Fruit fly (Drosophila melanogaster) whole organism, embryonic: Measurements from ENCODE around the gene CG15803.

Experiments used
- C15 ChIP-seq: fragments of 200-800 bp; sonication (Bioruptor generic); IDR thresholded peaks from 3 replicates; pipeline ENCODE4 v1.3.6; 2022; ENCODE audit warnings: missing biosample characterization, missing genetic modification characterization
- CG12104 ChIP-seq: fragments of 200-800 bp; sonication (Bioruptor generic); optimal IDR thresholded peaks from 3 replicates; lab custom pipeline; 2016; ENCODE audit warnings: missing biosample characterization, missing genetic modification characterization
- CG12299 ChIP-seq: fragments of 200-800 bp; sonication (Bioruptor generic); optimal IDR thresholded peaks from 2 replicates; lab custom pipeline; 2018; ENCODE audit warnings: missing biosample characterization, mild to moderate bottlenecking, missing genetic modification characterization
- CG12744 ChIP-seq: fragments of 200-800 bp; sonication (Bioruptor generic); optimal IDR thresholded peaks from 2 replicates; lab custom pipeline; 2016; ENCODE audit warnings: missing biosample characterization, missing genetic modification characterization
- CG12769 ChIP-seq: fragments of 200-800 bp; sonication (Bioruptor generic); optimal IDR thresholded peaks from 2 replicates; lab custom pipeline; 2019; ENCODE audit warnings: missing biosample characterization, mild to moderate bottlenecking, missing genetic modification characterization, moderate library complexity
- CG13123 ChIP-seq: fragments of 200-800 bp; sonication (Bioruptor generic); optimal IDR thresholded peaks from 2 replicates; lab custom pipeline; 2016; ENCODE audit warnings: missing biosample characterization, missing genetic modification characterization
- CG13296 ChIP-seq: fragments of 200-800 bp; sonication (Bioruptor generic); optimal IDR thresholded peaks from 3 replicates; lab custom pipeline; 2018; ENCODE audit warnings: missing biosample characterization, mild to moderate bottlenecking, missing genetic modification characterization
- CG16815 ChIP-seq: fragments of 200-800 bp; sonication (Bioruptor generic); optimal IDR thresholded peaks from 3 replicates; lab custom pipeline; 2017; ENCODE audit warnings: missing biosample characterization, mild to moderate bottlenecking, missing genetic modification characterization
- CG17328 ChIP-seq: fragments of 200-800 bp; sonication (Bioruptor generic); IDR thresholded peaks from 2 replicates; pipeline ENCODE4 v1.3.6; 2022; ENCODE audit warnings: missing biosample characterization, missing genetic modification characterization
- CG18476 ChIP-seq: fragments of 200-800 bp; sonication (Bioruptor generic); optimal IDR thresholded peaks from 2 replicates; lab custom pipeline; 2016; ENCODE audit warnings: missing biosample characterization, mild to moderate bottlenecking, missing genetic modification characterization
- CG30403 ChIP-seq: fragments of 200-800 bp; sonication (Bioruptor generic); optimal IDR thresholded peaks from 3 replicates; lab custom pipeline; 2016; ENCODE audit warnings: missing biosample characterization, missing genetic modification characterization
- CG3847 ChIP-seq: fragments of 200-800 bp; sonication (Bioruptor generic); IDR thresholded peaks from 2 replicates; pipeline ENCODE4 v1.3.6; 2022; ENCODE audit warnings: missing biosample characterization, missing genetic modification characterization
- CG4328 ChIP-seq: fragments of 200-800 bp; sonication (Bioruptor generic); optimal IDR thresholded peaks from 3 replicates; lab custom pipeline; 2017; ENCODE audit warnings: missing biosample characterization, missing genetic modification reagents, missing genetic modification characterization
- CG4730 ChIP-seq: fragments of 200-800 bp; sonication (Bioruptor generic); IDR thresholded peaks from 2 replicates; pipeline ENCODE4 v1.3.6; 2022; ENCODE audit warnings: missing biosample characterization, missing genetic modification characterization
- CG5245 ChIP-seq: fragments of 200-800 bp; sonication (Bioruptor generic); optimal IDR thresholded peaks from 3 replicates; lab custom pipeline; 2016; ENCODE audit warnings: missing biosample characterization, missing genetic modification characterization
- CG6765 ChIP-seq: fragments of 200-800 bp; sonication (Bioruptor generic); optimal IDR thresholded peaks from 3 replicates; lab custom pipeline; 2017; ENCODE audit warnings: missing biosample characterization, mild to moderate bottlenecking, missing genetic modification characterization
- CG7271 ChIP-seq: fragments of 200-800 bp; sonication (Bioruptor generic); optimal IDR thresholded peaks from 2 replicates; lab custom pipeline; 2018; ENCODE audit warnings: missing biosample characterization, mild to moderate bottlenecking, missing genetic modification characterization, moderate library complexity
- CG7372 ChIP-seq: fragments of 200-800 bp; sonication (Bioruptor generic); IDR thresholded peaks from 2 replicates; pipeline ENCODE4 v1.3.6; 2022; ENCODE audit warnings: missing biosample characterization, missing genetic modification characterization
- CG8281 ChIP-seq: fragments of 200-800 bp; sonication (Bioruptor generic); optimal IDR thresholded peaks from 2 replicates; lab custom pipeline; 2018; ENCODE audit warnings: missing biosample characterization, mild to moderate bottlenecking, missing genetic modification characterization, moderate library complexity
- CG9437 ChIP-seq: fragments of 200-800 bp; sonication (Bioruptor generic); optimal IDR thresholded peaks from 2 replicates; lab custom pipeline; 2018; ENCODE audit warnings: missing biosample characterization, mild to moderate bottlenecking, missing genetic modification characterization
- CrebB ChIP-seq: fragments of 200-800 bp; sonication (Bioruptor generic); optimal IDR thresholded peaks from 3 replicates; lab custom pipeline; 2018; ENCODE audit warnings: missing biosample characterization, mild to moderate bottlenecking, missing genetic modification characterization
- Dref ChIP-seq: fragments of 200-800 bp; sonication (Bioruptor generic); IDR thresholded peaks from 2 replicates; pipeline ENCODE4 v1.3.6; 2022; ENCODE audit warnings: missing biosample characterization, missing genetic modification characterization
- Gsc ChIP-seq: fragments of 200-800 bp; sonication (Bioruptor generic); IDR thresholded peaks from 2 replicates; pipeline ENCODE4 v1.3.6; 2022; ENCODE audit warnings: missing biosample characterization, missing genetic modification characterization
- HLH4C ChIP-seq: fragments of 200-800 bp; sonication (Bioruptor generic); IDR thresholded peaks from 3 replicates; pipeline ENCODE4 v1.3.6; 2022; ENCODE audit warnings: missing biosample characterization, missing genetic modification characterization; ENCODE audit not compliant: partially characterized antibody
- Hey ChIP-seq: fragments of 200-800 bp; sonication (Bioruptor generic); optimal IDR thresholded peaks from 3 replicates; lab custom pipeline; 2018; ENCODE audit warnings: missing biosample characterization, mild to moderate bottlenecking, missing genetic modification characterization
- NC2α ChIP-seq: fragments of 200-800 bp; sonication (Bioruptor generic); optimal IDR thresholded peaks from 2 replicates; lab custom pipeline; 2016; ENCODE audit warnings: missing biosample characterization, missing genetic modification characterization
- Nf-YA ChIP-seq: fragments of 200-800 bp; sonication (Bioruptor generic); IDR thresholded peaks from 2 replicates; pipeline ENCODE4 v1.3.6; 2022; ENCODE audit warnings: missing biosample characterization, missing genetic modification characterization
- Pdp1 ChIP-seq, 2 experiments: fragments of 200-800 bp; sonication (Bioruptor generic); optimal IDR thresholded peaks; 3 replicates each; lab custom pipeline; 2016; ENCODE audit warnings: missing biosample characterization in 2 of 2, missing genetic modification characterization in 2 of 2, mild to moderate bottlenecking in 1 of 2, moderate library complexity in 1 of 2
- Rfx ChIP-seq: fragments of 200-800 bp; sonication (Bioruptor generic); IDR thresholded peaks from 2 replicates; pipeline ENCODE4 v1.3.6; 2022; ENCODE audit warnings: missing biosample characterization, missing genetic modification characterization
- Spps ChIP-seq: fragments of 200-800 bp; sonication (Bioruptor generic); optimal IDR thresholded peaks from 2 replicates; lab custom pipeline; 2018; ENCODE audit warnings: missing biosample characterization, mild to moderate bottlenecking, missing genetic modification characterization
- ac ChIP-seq: fragments of 200-800 bp; sonication (Bioruptor generic); optimal IDR thresholded peaks from 3 replicates; lab custom pipeline; 2017; ENCODE audit warnings: missing biosample characterization, mild to moderate bottlenecking, missing genetic modification characterization
- bigmax ChIP-seq: fragments of 200-800 bp; sonication (Bioruptor generic); optimal IDR thresholded peaks from 2 replicates; lab custom pipeline; 2018; ENCODE audit warnings: missing biosample characterization, mild to moderate bottlenecking, missing genetic modification characterization
- bowl ChIP-seq: fragments of 200-800 bp; sonication (Bioruptor generic); IDR thresholded peaks from 2 replicates; pipeline ENCODE4 v1.3.6; 2022; ENCODE audit warnings: missing biosample characterization, missing genetic modification characterization
- br ChIP-seq: fragments of >200 bp; optimal IDR thresholded peaks from 2 replicates; lab custom pipeline; 2017
- btn ChIP-seq: fragments of 200-800 bp; sonication (Bioruptor generic); optimal IDR thresholded peaks from 2 replicates; lab custom pipeline; 2016; ENCODE audit warnings: missing biosample characterization, missing genetic modification characterization
- chm ChIP-seq: fragments of 200-800 bp; sonication (Bioruptor generic); IDR thresholded peaks from 2 replicates; pipeline ENCODE4 v1.3.6; 2022; ENCODE audit warnings: missing biosample characterization, missing genetic modification characterization
- corto ChIP-seq: fragments of 200-800 bp; sonication (Bioruptor generic); optimal IDR thresholded peaks from 2 replicates; lab custom pipeline; 2016; ENCODE audit warnings: missing biosample characterization, mild to moderate bottlenecking, missing genetic modification characterization, moderate library complexity
- ewg ChIP-seq: fragments of 200-800 bp; sonication (Bioruptor generic); optimal IDR thresholded peaks from 3 replicates; lab custom pipeline; 2017; ENCODE audit warnings: mild to moderate bottlenecking, missing biosample characterization, missing genetic modification reagents, missing genetic modification characterization
- eyg ChIP-seq: fragments of 200-800 bp; sonication (Bioruptor generic); optimal IDR thresholded peaks from 3 replicates; lab custom pipeline; 2016; ENCODE audit warnings: missing biosample characterization, missing genetic modification characterization
- ftz-f1 ChIP-seq: fragments of 200-800 bp; sonication (Bioruptor generic); optimal IDR thresholded peaks from 2 replicates; lab custom pipeline; 2016; ENCODE audit warnings: missing biosample characterization, missing genetic modification characterization
- ham ChIP-seq: fragments of 200-800 bp; sonication (Bioruptor generic); IDR thresholded peaks from 2 replicates; pipeline ENCODE4 v1.3.6; 2022; ENCODE audit warnings: missing biosample characterization, missing genetic modification characterization
- insv ChIP-seq, 2 experiments: fragments of 200-800 bp; sonication (Bioruptor generic); optimal IDR thresholded peaks; 3 replicates each; lab custom pipeline; 2016 to 2018; ENCODE audit warnings: missing biosample characterization in 2 of 2, missing genetic modification characterization in 2 of 2
- jumu ChIP-seq: fragments of 200-800 bp; sonication (Bioruptor generic); optimal IDR thresholded peaks from 3 replicates; lab custom pipeline; 2016; ENCODE audit warnings: missing biosample characterization, missing genetic modification characterization
- mam ChIP-seq: fragments of 200-800 bp; sonication (Bioruptor generic); optimal IDR thresholded peaks from 3 replicates; lab custom pipeline; 2016; ENCODE audit warnings: missing biosample characterization, missing genetic modification characterization
- nerfin-2 ChIP-seq: fragments of 200-800 bp; sonication (Bioruptor generic); IDR thresholded peaks from 2 replicates; pipeline ENCODE4 v1.3.6; 2022; ENCODE audit warnings: missing biosample characterization, missing genetic modification characterization; ENCODE audit not compliant: partially characterized antibody
- pho ChIP-seq: fragments of 200-800 bp; sonication (Bioruptor generic); optimal IDR thresholded peaks from 2 replicates; lab custom pipeline; 2016; ENCODE audit warnings: missing biosample characterization, missing genetic modification characterization
- pita ChIP-seq: fragments of 200-800 bp; sonication (Bioruptor generic); optimal IDR thresholded peaks from 2 replicates; lab custom pipeline; 2017; ENCODE audit warnings: missing biosample characterization, mild to moderate bottlenecking, missing genetic modification characterization
- sisA ChIP-seq: fragments of 200-800 bp; sonication (Bioruptor generic); IDR thresholded peaks from 2 replicates; pipeline ENCODE4 v1.3.6; 2022; ENCODE audit warnings: missing biosample characterization, missing genetic modification characterization
- tin ChIP-seq: fragments of 200-800 bp; sonication (Bioruptor generic); optimal IDR thresholded peaks from 3 replicates; lab custom pipeline; 2016; ENCODE audit warnings: missing biosample characterization, missing genetic modification characterization

Gene CG15803

DNA sequence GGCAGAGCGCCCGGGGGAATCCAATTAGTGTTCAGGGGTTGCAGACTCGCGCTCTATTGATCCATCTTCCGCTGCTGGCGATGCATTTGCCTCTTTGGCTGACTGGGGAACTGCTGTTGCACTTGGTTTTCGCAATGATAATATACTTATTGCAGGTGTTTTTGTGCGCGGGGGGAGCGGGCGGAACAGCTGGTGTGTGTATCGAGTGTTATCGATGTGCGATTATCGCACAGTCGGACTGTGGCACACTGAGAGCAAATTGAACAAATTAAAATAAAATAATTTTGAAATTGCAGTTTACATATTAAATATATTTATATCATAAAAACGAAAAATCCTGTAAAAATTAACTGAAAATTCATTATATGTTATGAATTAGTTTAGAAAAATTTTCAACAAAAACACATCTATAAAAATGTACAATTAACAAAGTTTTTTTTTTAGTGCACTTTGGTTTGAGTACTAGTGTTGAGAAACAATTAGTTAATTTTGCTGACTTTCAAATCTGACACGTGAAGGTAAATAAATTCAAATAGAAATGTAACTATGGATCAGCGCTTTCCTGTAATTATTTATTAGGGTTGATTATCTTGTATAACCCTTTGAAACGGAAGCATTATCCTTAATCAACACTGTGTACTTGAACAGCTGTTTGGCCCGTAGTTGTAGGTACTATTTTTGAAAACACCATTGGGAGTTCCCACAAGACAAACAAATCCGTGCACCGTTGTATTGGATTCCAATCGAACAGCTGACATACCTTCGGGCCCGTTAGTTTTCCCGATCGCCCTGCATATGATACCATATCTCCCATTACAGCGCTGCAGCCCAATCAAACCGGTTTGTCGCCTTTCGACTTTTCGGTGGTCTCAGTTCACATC, 42.3 kb upstream of the CG15803 start, which contains the start of the genes Wdr37 and koko (continued):
- peak; percentile 61 for TF ChIP-seq CG12744 (GFP tag; lab: Kevin White, UChicago)
- peak; percentile 90 for TF ChIP-seq CG13296 (GFP tag; lab: Kevin White, UChicago)
- peak; percentile 93 for TF ChIP-seq CG18476 (GFP tag; lab: Kevin White, UChicago)
- TF ChIP-seq bigmax, result no peak
- peak; percentile 86 for TF ChIP-seq CG8281 (tag; lab: Kevin White, UChicago)
- peak; percentile 96 for TF ChIP-seq tin (GFP tag; lab: Kevin White, UChicago)
- peak; percentile 91 for TF ChIP-seq bowl (GFP tag; lab: Robert Waterston, UW)
- TF ChIP-seq CG12299 (tag; lab: Kevin White, UChicago), result peak; percentile 94
- TF ChIP-seq HLH4C (GFP tag; lab: Robert Waterston, UW), result peak; percentile 64; the same call in 2 of the 3 replicates
- TF ChIP-seq CG12769 (tag; lab: Kevin White, UChicago), result peak; percentile 54
- TF ChIP-seq CG7372 (GFP tag; lab: Robert Waterston, UW), result peak; percentile 98
- peak; percentile 93 for TF ChIP-seq CG12104
- peak; percentile 88 for TF ChIP-seq ewg (GFP tag; lab: Kevin White, UChicago)
- TF ChIP-seq CG3847 (GFP tag; lab: Robert Waterston, UW), result peak; percentile 98
- TF ChIP-seq CG17328 (GFP tag; lab: Robert Waterston, UW), result peak; percentile 97
- peak; percentile 82 for TF ChIP-seq CG5245 (GFP tag; lab: Kevin White, UChicago)
- TF ChIP-seq Pdp1 (GFP tag; optimal IDR thresholded peaks at IDR 0.05; lab: Kevin White, UChicago), result peak; percentile 64 to 76
- peak; percentile 92 for TF ChIP-seq chm (GFP tag; lab: Robert Waterston, UW)
- TF ChIP-seq Spps (tag; lab: Kevin White, UChicago), result peak; percentile 96
- TF ChIP-seq Hey (tag; lab: Kevin White, UChicago), result peak; percentile 22
- TF ChIP-seq CG4328 (GFP tag; lab: Kevin White, UChicago), result peak; percentile 90
- TF ChIP-seq CG6765 (GFP tag; lab: Kevin White, UChicago), result peak; percentile 92
- peak; percentile 52 for TF ChIP-seq NC2α (GFP tag; lab: Kevin White, UChicago)
- TF ChIP-seq sisA (GFP tag; lab: Robert Waterston, UW), result peak; percentile 98
- peak; percentile 58 for TF ChIP-seq eyg (GFP tag; lab: Kevin White, UChicago)
- no peak for TF ChIP-seq br (lab: Kevin White, UChicago)
- TF ChIP-seq jumu (GFP tag; lab: Kevin White, UChicago), result peak; percentile 55
- TF ChIP-seq Dref (GFP tag; lab: Robert Waterston, UW), result peak; percentile 87
- TF ChIP-seq mam (GFP tag; lab: Kevin White, UChicago), result peak; percentile 83
- peak; percentile 94 for TF ChIP-seq C15 (GFP tag; lab: Robert Waterston, UW)
- peak; percentile 79 for TF ChIP-seq corto (GFP tag; lab: Kevin White, UChicago)
- peak; percentile 96 for TF ChIP-seq CG16815 (GFP tag; lab: Kevin White, UChicago)
- peak; percentile 98 for TF ChIP-seq CG30403
- peak; percentile 69 for TF ChIP-seq btn
- no peak for TF ChIP-seq pita (GFP tag; lab: Kevin White, UChicago)
- TF ChIP-seq ftz-f1 (GFP tag; lab: Kevin White, UChicago), result peak; percentile 47
- peak; percentile 97 for TF ChIP-seq Rfx (GFP tag; lab: Robert Waterston, UW)
- TF ChIP-seq CrebB (tag; lab: Kevin White, UChicago), result peak; percentile 90
- peak; percentile 98 for TF ChIP-seq CG4730
- peak; percentile 95 for TF ChIP-seq Nf-YA (GFP tag; lab: Robert Waterston, UW)
- 0 out of 2 replicates have a peak, but pooled peaks have one; percentile 35 for TF ChIP-seq nerfin-2 (GFP tag; lab: Robert Waterston, UW)
- peak; percentile 95 for TF ChIP-seq CG13123
- peak in 1 of 2 experiments; percentile 85 for TF ChIP-seq insv (GFP tag; optimal IDR thresholded peaks at IDR 0.05; lab: Kevin White, UChicago)
- peak; percentile 90 for TF ChIP-seq Gsc (GFP tag; lab: Robert Waterston, UW)
- peak; percentile 93 for TF ChIP-seq ham (GFP tag; lab: Robert Waterston, UW)
- TF ChIP-seq CG9437, result peak; percentile 94
- peak; percentile 98 for TF ChIP-seq CG7271
- peak; percentile 79 for TF ChIP-seq pho (GFP tag; lab: Kevin White, UChicago)
- TF ChIP-seq ac (GFP tag; lab: Kevin White, UChicago), result peak; percentile 65
